Fruit fly (Drosophila melanogaster) whole organism: Measurements from ENCODE around the gene CG15021.

Experiments used
- CG8478 ChIP-seq: fragments of >200 bp; optimal IDR thresholded peaks from 2 replicates; lab custom pipeline; 2018; ENCODE audit warnings: inconsistent platforms
- Dll ChIP-seq: fragments of >200 bp; optimal IDR thresholded peaks from 2 replicates; lab custom pipeline; 2017
- EcR ChIP-seq, 2 experiments: fragments of >200 bp; optimal IDR thresholded peaks; 2 replicates each; lab custom pipeline; 2017; ENCODE audit warnings: missing biosample characterization in 2 of 2, missing genetic modification characterization in 2 of 2, missing genetic modification reagents in 2 of 2
- pan ChIP-seq: fragments of >200 bp; optimal IDR thresholded peaks from 2 replicates; lab custom pipeline; 2017
- psq ChIP-seq: fragments of >200 bp; optimal IDR thresholded peaks from 2 replicates; lab custom pipeline; 2017
- usp ChIP-seq: fragments of >200 bp; optimal IDR thresholded peaks from 2 replicates; lab custom pipeline; 2017; ENCODE audit warnings: missing biosample characterization, missing genetic modification characterization, mixed read lengths

DNA sequence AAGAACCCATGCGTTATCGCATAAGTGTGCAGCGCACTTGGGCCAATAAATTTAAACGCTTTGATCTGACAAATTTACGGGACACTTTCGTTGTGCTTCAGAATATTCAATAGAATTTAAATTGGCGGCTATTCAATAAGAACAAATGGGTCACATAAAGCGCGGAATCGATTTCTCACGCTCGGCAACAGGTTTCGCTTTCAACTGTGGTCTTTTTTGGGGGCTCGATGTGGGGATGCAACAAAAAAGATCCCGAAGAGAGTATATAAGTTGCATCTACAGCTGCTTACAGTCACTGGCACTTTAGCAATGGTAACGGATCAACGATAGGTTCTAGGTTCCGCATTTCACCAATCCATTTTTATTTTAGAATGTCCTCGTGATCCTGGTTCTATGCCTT lies 36.2 kb downstream of the CG15021 start, which contains the start of gene CG11349:
- TF ChIP-seq pan (lab: Kevin White, UChicago) (no peak), psq (lab: Kevin White, UChicago) (no peak), usp (GFP tag; lab: Kevin White, UChicago) (no peak), EcR (GFP tag; optimal IDR thresholded peaks at IDR 0.05; lab: Kevin White, UChicago) (no peak), CG8478 (no peak), Dll (no peak)
